Fruit fly (Drosophila melanogaster) whole organism, embryonic: ENCODE measurements around the gene CG43707.
A peak's percentile ranks its signal among the peaks of the same experiment; 100 is the strongest.

Experiments used
- Atf-2 ChIP-seq: fragments of 200-800 bp; sonication (Bioruptor generic); optimal IDR thresholded peaks from 2 replicates; lab custom pipeline; 2016; ENCODE audit warnings: missing biosample characterization, missing genetic modification characterization
- CG11456 ChIP-seq: fragments of 200-800 bp; sonication (Bioruptor generic); IDR thresholded peaks from 3 replicates; pipeline ENCODE4 v1.3.6; 2022; ENCODE audit warnings: missing biosample characterization, missing genetic modification characterization
- CG12071 ChIP-seq: fragments of 200-800 bp; sonication (Bioruptor generic); optimal IDR thresholded peaks from 3 replicates; lab custom pipeline; 2018; ENCODE audit warnings: missing biosample characterization, mild to moderate bottlenecking, missing genetic modification characterization
- CG12236 ChIP-seq: fragments of 200-800 bp; sonication (Bioruptor generic); optimal IDR thresholded peaks from 2 replicates; lab custom pipeline; 2016; ENCODE audit warnings: missing biosample characterization, missing genetic modification characterization
- CG12391 ChIP-seq: fragments of 200-800 bp; sonication (Bioruptor generic); optimal IDR thresholded peaks from 3 replicates; lab custom pipeline; 2018; ENCODE audit warnings: missing biosample characterization, mild to moderate bottlenecking, missing genetic modification characterization, moderate library complexity
- CG12769 ChIP-seq: fragments of 200-800 bp; sonication (Bioruptor generic); optimal IDR thresholded peaks from 2 replicates; lab custom pipeline; 2019; ENCODE audit warnings: missing biosample characterization, mild to moderate bottlenecking, missing genetic modification characterization, moderate library complexity
- CG13894 ChIP-seq: fragments of 200-800 bp; sonication (Bioruptor generic); optimal IDR thresholded peaks from 3 replicates; lab custom pipeline; 2018; ENCODE audit warnings: missing biosample characterization, mild to moderate bottlenecking, missing genetic modification characterization, moderate library complexity
- CG14014 ChIP-seq: fragments of 200-800 bp; sonication (Bioruptor generic); IDR thresholded peaks from 2 replicates; pipeline ENCODE4 v1.3.6; 2022; ENCODE audit warnings: missing biosample characterization, missing genetic modification characterization
- CG17385 ChIP-seq: fragments of 200-800 bp; sonication (Bioruptor generic); optimal IDR thresholded peaks from 3 replicates; lab custom pipeline; 2018; ENCODE audit warnings: missing biosample characterization, mild to moderate bottlenecking, missing genetic modification characterization
- CG17568 ChIP-seq: fragments of 200-800 bp; sonication (Bioruptor generic); optimal IDR thresholded peaks from 2 replicates; lab custom pipeline; 2018; ENCODE audit warnings: missing biosample characterization, mild to moderate bottlenecking, missing genetic modification characterization, moderate library complexity
- CG17829 ChIP-seq: fragments of 200-800 bp; optimal IDR thresholded peaks from 2 replicates; lab custom pipeline; 2019; ENCODE audit warnings: missing biosample characterization, mild to moderate bottlenecking, missing genetic modification characterization, moderate library complexity
- CG18476 ChIP-seq: fragments of 200-800 bp; sonication (Bioruptor generic); optimal IDR thresholded peaks from 2 replicates; lab custom pipeline; 2016; ENCODE audit warnings: missing biosample characterization, mild to moderate bottlenecking, missing genetic modification characterization
- CG2889 ChIP-seq: fragments of 200-800 bp; sonication (Bioruptor generic); IDR thresholded peaks from 3 replicates; pipeline ENCODE4 v1.3.6; 2022; ENCODE audit warnings: missing biosample characterization, missing genetic modification characterization
- CG42726 ChIP-seq: fragments of 200-800 bp; sonication (Bioruptor generic); IDR thresholded peaks from 2 replicates; pipeline ENCODE4 v1.3.6; 2022; ENCODE audit warnings: missing biosample characterization, missing genetic modification characterization; ENCODE audit not compliant: partially characterized antibody
- CG43689 ChIP-seq: fragments of 200-800 bp; sonication (Bioruptor generic); IDR thresholded peaks from 2 replicates; pipeline ENCODE4 v1.3.6; 2022; ENCODE audit warnings: missing biosample characterization, missing genetic modification characterization
- CG5180 ChIP-seq: fragments of 200-800 bp; sonication (Bioruptor generic); optimal IDR thresholded peaks from 3 replicates; lab custom pipeline; 2017; ENCODE audit warnings: missing biosample characterization, missing genetic modification characterization, mild to moderate bottlenecking, moderate library complexity, missing genetic modification reagents
- CG6175 ChIP-seq: fragments of 200-800 bp; sonication (Bioruptor generic); IDR thresholded peaks from 3 replicates; pipeline ENCODE4 v1.3.6; 2022; ENCODE audit warnings: missing biosample characterization, missing genetic modification characterization
- CG6272 ChIP-seq: fragments of 200-800 bp; sonication (Bioruptor generic); IDR thresholded peaks from 2 replicates; pipeline ENCODE4 v1.3.6; 2022; ENCODE audit warnings: missing biosample characterization, missing genetic modification characterization
- CG7357 ChIP-seq: fragments of 200-800 bp; sonication (Bioruptor generic); IDR thresholded peaks from 3 replicates; pipeline ENCODE4 v1.3.6; 2022; ENCODE audit warnings: missing biosample characterization, missing genetic modification characterization
- CG7987 ChIP-seq: fragments of 200-800 bp; sonication (Bioruptor generic); optimal IDR thresholded peaks from 2 replicates; lab custom pipeline; 2018; ENCODE audit warnings: missing biosample characterization, mild to moderate bottlenecking, missing genetic modification characterization, moderate library complexity
- CG8359 ChIP-seq: fragments of 200-800 bp; sonication (Bioruptor generic); optimal IDR thresholded peaks from 2 replicates; lab custom pipeline; 2017; ENCODE audit warnings: missing biosample characterization, mild to moderate bottlenecking, missing genetic modification characterization, borderline replicate concordance
- CoRest ChIP-seq: fragments of 200-800 bp; sonication (Bioruptor generic); optimal IDR thresholded peaks from 3 replicates; lab custom pipeline; 2018; ENCODE audit warnings: missing biosample characterization, mild to moderate bottlenecking, missing genetic modification characterization, moderate library complexity
- Dip3 ChIP-seq: fragments of 200-800 bp; sonication (Bioruptor generic); optimal IDR thresholded peaks from 3 replicates; lab custom pipeline; 2016; ENCODE audit warnings: missing biosample characterization, missing genetic modification characterization
- Doc2 ChIP-seq: fragments of 200-800 bp; sonication (Bioruptor generic); IDR thresholded peaks from 2 replicates; pipeline ENCODE4 v1.3.6; 2022; ENCODE audit warnings: missing biosample characterization, missing genetic modification characterization
- Elba2 ChIP-seq: fragments of 200-800 bp; sonication (Bioruptor generic); optimal IDR thresholded peaks from 3 replicates; lab custom pipeline; 2016; ENCODE audit warnings: missing biosample characterization, missing genetic modification characterization
- Mrtf ChIP-seq: fragments of 200-800 bp; sonication (Bioruptor generic); IDR thresholded peaks from 3 replicates; pipeline ENCODE4 v1.3.6; 2022; ENCODE audit warnings: missing biosample characterization, missing genetic modification characterization
- Six4 ChIP-seq: fragments of 200-800 bp; sonication (Bioruptor generic); optimal IDR thresholded peaks from 2 replicates; lab custom pipeline; 2016; ENCODE audit warnings: missing biosample characterization, missing genetic modification characterization
- Sry-δ ChIP-seq: fragments of 200-800 bp; sonication (Bioruptor generic); optimal IDR thresholded peaks from 2 replicates; lab custom pipeline; 2016; ENCODE audit warnings: missing biosample characterization, missing genetic modification characterization
- ase ChIP-seq: fragments of 200-800 bp; sonication (Bioruptor generic); IDR thresholded peaks from 3 replicates; pipeline ENCODE4 v1.3.6; 2022; ENCODE audit warnings: missing biosample characterization, missing genetic modification characterization
- bigmax ChIP-seq: fragments of 200-800 bp; sonication (Bioruptor generic); optimal IDR thresholded peaks from 2 replicates; lab custom pipeline; 2018; ENCODE audit warnings: missing biosample characterization, mild to moderate bottlenecking, missing genetic modification characterization
- br ChIP-seq: fragments of >200 bp; optimal IDR thresholded peaks from 2 replicates; lab custom pipeline; 2017
- chn ChIP-seq: fragments of 200-800 bp; sonication (Bioruptor generic); optimal IDR thresholded peaks from 2 replicates; lab custom pipeline; 2016; ENCODE audit warnings: missing biosample characterization, missing genetic modification characterization
- fd64A ChIP-seq: fragments of 200-800 bp; sonication (Bioruptor generic); optimal IDR thresholded peaks from 3 replicates; lab custom pipeline; 2018; ENCODE audit warnings: missing biosample characterization, mild to moderate bottlenecking, missing genetic modification characterization
- her ChIP-seq: fragments of 200-800 bp; sonication (Bioruptor generic); optimal IDR thresholded peaks from 2 replicates; lab custom pipeline; 2016; ENCODE audit warnings: missing biosample characterization, missing genetic modification characterization
- hth ChIP-seq: fragments of >200 bp; optimal IDR thresholded peaks from 2 replicates; lab custom pipeline; 2017; ENCODE audit warnings: inconsistent platforms
- jumu ChIP-seq: fragments of 200-800 bp; sonication (Bioruptor generic); optimal IDR thresholded peaks from 3 replicates; lab custom pipeline; 2016; ENCODE audit warnings: missing biosample characterization, missing genetic modification characterization
- org-1 ChIP-seq: fragments of 200-800 bp; sonication (Bioruptor generic); optimal IDR thresholded peaks from 2 replicates; lab custom pipeline; 2017; ENCODE audit warnings: missing biosample characterization, missing genetic modification characterization
- p53 ChIP-seq: fragments of 200-800 bp; sonication (Bioruptor generic); optimal IDR thresholded peaks from 2 replicates; lab custom pipeline; 2016; ENCODE audit warnings: missing biosample characterization, missing genetic modification characterization
- peb ChIP-seq: fragments of 200-800 bp; sonication (Bioruptor generic); IDR thresholded peaks from 2 replicates; pipeline ENCODE4 v1.3.6; 2022; ENCODE audit warnings: missing biosample characterization, missing genetic modification characterization
- prd ChIP-seq, 3 experiments: fragments of >200 bp in 2 of 3; fragments of 200-800 bp in 1 of 3; sonication (Bioruptor generic) in 1 of 3; optimal IDR thresholded peaks in 2 of 3; IDR thresholded peaks in 1 of 3; 2 replicates in 2 of 3; 3 replicates in 1 of 3; pipeline versions ENCODE4 v1.3.6 to Lab custom; 2017 to 2022; ENCODE audit warnings: missing biosample characterization in 1 of 3, missing genetic modification characterization in 1 of 3
- rib ChIP-seq: fragments of 200-800 bp; sonication (Bioruptor generic); IDR thresholded peaks from 2 replicates; pipeline ENCODE4 v1.3.6; 2022; ENCODE audit warnings: missing biosample characterization, missing genetic modification characterization
- row ChIP-seq: fragments of 200-800 bp; sonication (Bioruptor generic); IDR thresholded peaks from 3 replicates; pipeline ENCODE4 v1.3.6; 2022; ENCODE audit warnings: missing biosample characterization, missing genetic modification characterization
- shn ChIP-seq: fragments of 200-800 bp; sonication (Bioruptor generic); optimal IDR thresholded peaks from 3 replicates; lab custom pipeline; 2016; ENCODE audit warnings: missing biosample characterization, missing genetic modification characterization
- slp2 ChIP-seq: fragments of 200-800 bp; sonication (Bioruptor generic); optimal IDR thresholded peaks from 2 replicates; lab custom pipeline; 2016; ENCODE audit warnings: missing biosample characterization, missing genetic modification characterization
- sr ChIP-seq: fragments of 200-800 bp; sonication (Bioruptor generic); IDR thresholded peaks from 3 replicates; pipeline ENCODE4 v1.3.6; 2022; ENCODE audit warnings: missing biosample characterization, missing genetic modification characterization
- stc ChIP-seq: fragments of 200-800 bp; sonication (Bioruptor generic); IDR thresholded peaks from 2 replicates; pipeline ENCODE4 v1.3.6; 2022; ENCODE audit warnings: missing biosample characterization, missing genetic modification characterization
- vfl ChIP-seq: fragments of 200-800 bp; sonication (Bioruptor generic); optimal IDR thresholded peaks from 2 replicates; lab custom pipeline; 2016; ENCODE audit warnings: missing biosample characterization, missing genetic modification characterization
- wdn ChIP-seq: fragments of 200-800 bp; sonication (Bioruptor generic); IDR thresholded peaks from 2 replicates; pipeline ENCODE4 v1.3.6; 2022; ENCODE audit warnings: missing biosample characterization, missing genetic modification characterization
- z ChIP-seq: fragments of 200-800 bp; sonication (Bioruptor generic); IDR thresholded peaks from 3 replicates; pipeline ENCODE4 v1.3.6; 2022; ENCODE audit warnings: missing biosample characterization, missing genetic modification characterization
- zfh2 ChIP-seq: fragments of 200-800 bp; sonication (Bioruptor generic); optimal IDR thresholded peaks from 2 replicates; lab custom pipeline; 2016; ENCODE audit warnings: missing biosample characterization, missing genetic modification characterization

CG43707 gene

dm6 chr2L:3785402-3785801, 28.3 kb downstream of the CG43707 start (continued):
- TF ChIP-seq CG17385: no peak
- no peak for TF ChIP-seq hth (lab: Kevin White, UChicago)
- no peak for TF ChIP-seq fd64A (GFP tag; lab: Kevin White, UChicago)
- TF ChIP-seq row (GFP tag; lab: Robert Waterston, UW): no peak
- no peak for TF ChIP-seq CG42726 (GFP tag; lab: Robert Waterston, UW)
- no peak for TF ChIP-seq zfh2
- TF ChIP-seq CoRest (tag; lab: Kevin White, UChicago): no peak

DNA sequence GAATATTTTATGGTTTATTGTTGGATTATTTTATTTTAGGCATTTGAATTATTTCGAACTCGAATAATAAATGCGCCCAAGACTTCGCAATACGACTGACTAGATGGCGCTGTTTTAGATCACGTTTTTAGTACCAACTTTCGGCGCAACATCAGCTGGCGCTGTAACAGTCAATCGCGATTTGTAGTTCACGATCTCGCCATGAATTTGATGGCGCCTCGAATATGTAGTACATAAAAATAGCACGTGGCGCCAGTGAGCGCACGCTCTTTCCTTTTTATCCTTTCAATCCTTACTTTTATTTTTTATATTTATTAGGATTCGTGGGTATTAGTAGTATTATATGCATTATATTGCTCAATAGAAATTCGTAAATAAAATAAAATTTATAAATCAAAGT, 29.2 kb downstream of the CG43707 start:
- TF ChIP-seq Six4 (GFP tag; lab: Kevin White, UChicago) (peak; percentile 39), CG17568 (no peak), CG14014 (GFP tag; lab: Robert Waterston, UW) (peak; percentile 82), CG11456 (GFP tag; lab: Robert Waterston, UW) (peak; percentile 99), chn (GFP tag; lab: Kevin White, UChicago) (peak; percentile 84), jumu (GFP tag; lab: Kevin White, UChicago) (peak; percentile 57), z (no peak), CG17829 (tag; lab: Kevin White, UChicago) (peak; percentile 76), Sry-δ (GFP tag; lab: Kevin White, UChicago) (peak; percentile 28), CG43689 (GFP tag; lab: Robert Waterston, UW) (no peak; the same call in 1 of the 2 replicates), br (lab: Kevin White, UChicago) (no peak), org-1 (GFP tag; lab: Kevin White, UChicago) (peak; percentile 55), p53 (GFP tag; lab: Kevin White, UChicago) (peak; percentile 22), Atf-2 (GFP tag; lab: Kevin White, UChicago) (peak; percentile 74), slp2 (GFP tag; lab: Kevin White, UChicago) (peak; percentile 78), CG2889 (GFP tag; lab: Robert Waterston, UW) (peak; percentile 69; the same call in 2 of the 3 replicates), CG5180 (no peak), CG8359 (peak; percentile 87), bigmax (GFP tag; lab: Kevin White, UChicago) (no peak), CG7357 (GFP tag; lab: Robert Waterston, UW) (peak; percentile 19; the same call in 1 of the 3 replicates), sr (GFP tag; lab: Robert Waterston, UW) (peak; percentile 63), CG6272 (GFP tag; lab: Robert Waterston, UW) (peak; percentile 52), wdn (GFP tag; lab: Robert Waterston, UW) (peak; percentile 39; the same call in 1 of the 2 replicates), vfl (GFP tag; lab: Kevin White, UChicago) (peak; percentile 4), prd (optimal IDR thresholded peaks at IDR 0.05; lab: Kevin White, UChicago) (no peak), prd (GFP tag; IDR thresholded peaks at IDR 0.05; lab: Robert Waterston, UW) (peak; percentile 86), CG7987 (peak; percentile 36), CG12236 (GFP tag; lab: Kevin White, UChicago) (peak; percentile 8), CG18476 (GFP tag; lab: Kevin White, UChicago) (no peak), rib (GFP tag; lab: Robert Waterston, UW) (no peak), Doc2 (no peak), ase (GFP tag; lab: Robert Waterston, UW) (peak; percentile 85), peb (GFP tag; lab: Robert Waterston, UW) (peak; percentile 58; the same call in 1 of the 2 replicates), her (GFP tag; lab: Kevin White, UChicago) (peak; percentile 59), stc (GFP tag; lab: Robert Waterston, UW) (peak; percentile 41), CG17385 (peak; percentile 64), shn (GFP tag; lab: Kevin White, UChicago) (peak; percentile 73), CG12391 (tag; lab: Kevin White, UChicago) (peak; percentile 69), CG13894 (peak; percentile 2), Mrtf (GFP tag; lab: Robert Waterston, UW) (peak; percentile 89), Dip3 (GFP tag; lab: Kevin White, UChicago) (peak; percentile 19), Elba2 (GFP tag; lab: Kevin White, UChicago) (peak; percentile 38), CG12071 (GFP tag; lab: Kevin White, UChicago) (no peak), CG6175 (GFP tag; lab: Robert Waterston, UW) (peak; percentile 54; the same call in 1 of the 3 replicates), CG42726 (GFP tag; lab: Robert Waterston, UW) (peak; percentile 70; the same call in 1 of the 2 replicates), CG12769 (tag; lab: Kevin White, UChicago) (peak; percentile 48)
